Worm (Caenorhabditis elegans) whole organism, L4 larva: ENCODE measurements around the gene glr-6.

Source experiments
- F49E8.2 ChIP-seq: sonication (generic microtip); optimal IDR thresholded peaks from 2 replicates; lab custom pipeline; 2016; ENCODE audit warnings: missing compliant biosample characterization, mild to moderate bottlenecking, missing genetic modification characterization, borderline replicate concordance
- ceh-28 ChIP-seq: fragments of 150-350 bp; optimal IDR thresholded peaks from 2 replicates; lab custom pipeline; 2014; ENCODE audit warnings: missing biosample characterization, missing genetic modification reagents, missing genetic modification characterization
- lin-15B ChIP-seq: fragments of 150-350 bp; sonication (generic microtip); optimal IDR thresholded peaks from 3 replicates; lab custom pipeline; 2014; ENCODE audit warnings: missing biosample characterization, missing genetic modification characterization
- nhr-11 ChIP-seq: fragments of 150-350 bp; optimal IDR thresholded peaks from 2 replicates; lab custom pipeline; 2014; ENCODE audit warnings: missing biosample characterization, missing genetic modification characterization
- pha-4 ChIP-seq, 2 experiments: fragments of 150-350 bp in 1 of 2; fragments of 200-800 bp in 1 of 2; sonication (Bioruptor generic) in 1 of 2; IDR thresholded peaks in 1 of 2; optimal IDR thresholded peaks in 1 of 2; 2 replicates each; pipeline versions ENCODE4 v1.3.6 to Lab custom; 2014 to 2022; ENCODE audit warnings: missing genetic modification characterization in 2 of 2, missing genetic modification reagents in 2 of 2, missing biosample characterization in 1 of 2, missing compliant biosample characterization in 1 of 2
- ztf-11 ChIP-seq: fragments of 150-350 bp; optimal IDR thresholded peaks from 2 replicates; lab custom pipeline; 2014; ENCODE audit warnings: missing biosample characterization, missing genetic modification characterization

DNA sequence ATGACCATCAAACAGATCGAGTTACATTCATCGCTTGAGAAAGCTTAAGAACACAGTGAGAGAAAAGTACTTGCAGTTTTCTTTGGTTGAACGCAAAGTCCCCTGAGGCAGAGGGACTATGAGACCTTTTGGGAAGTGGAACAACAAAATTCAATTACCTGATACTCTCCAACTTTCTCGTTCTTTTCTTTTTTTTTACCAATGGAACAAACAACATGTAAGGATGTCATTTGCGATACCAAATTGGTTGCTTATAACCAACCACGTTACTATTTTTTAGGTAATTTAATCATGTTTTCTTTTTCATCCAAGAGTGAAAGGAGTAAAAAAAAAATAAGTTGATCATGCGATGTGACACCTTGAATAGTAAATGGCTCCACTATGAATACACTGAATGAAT is 16.3 kb upstream of the glr-6 start:
- no peak for TF ChIP-seq F49E8.2 (tag; lab: Kevin White, UChicago)
- no peak for TF ChIP-seq pha-4 (GFP tag; IDR thresholded peaks at IDR 0.05; lab: Robert Waterston, UW)
- no peak for TF ChIP-seq pha-4 (tag; optimal IDR thresholded peaks at IDR 0.05; lab: Kevin White, UChicago)
- TF ChIP-seq nhr-11 (tag; lab: Kevin White, UChicago), result no peak
- TF ChIP-seq ceh-28 (tag; lab: Kevin White, UChicago), result no peak
- no peak for TF ChIP-seq ztf-11
- no peak for TF ChIP-seq lin-15B (tag; lab: Kevin White, UChicago)
